Worm (Caenorhabditis elegans) whole organism, L4/young adult: ENCODE data around the gene zmp-1.

ENCODE experiments used
- W03F9.2 ChIP-seq: fragments of 150-350 bp; optimal IDR thresholded peaks from 2 replicates; lab custom pipeline; 2014; ENCODE audit warnings: missing biosample characterization, missing genetic modification characterization
- dao-5 ChIP-seq: sonication (generic microtip); optimal IDR thresholded peaks from 2 replicates; lab custom pipeline; 2016; ENCODE audit warnings: missing genotype, missing genetic modification characterization, moderate library complexity, missing compliant biosample characterization
- him-1 ChIP-seq: sonication (generic microtip); optimal IDR thresholded peaks from 2 replicates; lab custom pipeline; 2016; ENCODE audit warnings: missing genotype, missing genetic modification reagents, missing genetic modification characterization, missing compliant biosample characterization

- TF ChIP-seq W03F9.2 (tag; lab: Kevin White, UChicago) (no peak), him-1 (tag; lab: Kevin White, UChicago) (no peak), dao-5 (no peak)
These were observed 28.8 kb upstream of the zmp-1 start for ce11 chrIII:5961560-5961959.
